Fruit fly (Drosophila melanogaster) whole organism, prepupa: ENCODE data around the gene CG6048.

Experiments
- Blimp-1 ChIP-seq: fragments of 200-800 bp; sonication (Bioruptor generic); optimal IDR thresholded peaks from 3 replicates; lab custom pipeline; 2017; ENCODE audit warnings: missing biosample characterization, missing genetic modification characterization, mild to moderate bottlenecking, moderate library complexity, missing genetic modification reagents
- CG10669 ChIP-seq: fragments of 200-800 bp; sonication (Bioruptor generic); optimal IDR thresholded peaks from 3 replicates; lab custom pipeline; 2018; ENCODE audit warnings: missing biosample characterization, mild to moderate bottlenecking, missing genetic modification characterization, moderate library complexity
- CG11762 ChIP-seq: fragments of 200-800 bp; sonication (Bioruptor generic); optimal IDR thresholded peaks from 3 replicates; lab custom pipeline; 2016; ENCODE audit warnings: missing biosample characterization, missing genetic modification characterization; ENCODE audit not compliant: insufficient read depth
- CG15336 ChIP-seq: fragments of 200-800 bp; sonication (Bioruptor generic); IDR thresholded peaks from 2 replicates; pipeline ENCODE4 v1.3.6; 2022; ENCODE audit warnings: missing biosample characterization, missing genetic modification characterization
- CG31627 ChIP-seq: fragments of 200-800 bp; sonication (Bioruptor generic); optimal IDR thresholded peaks from 3 replicates; lab custom pipeline; 2016; ENCODE audit warnings: missing biosample characterization, missing genetic modification characterization
- CG6808 ChIP-seq: fragments of 200-800 bp; sonication (Bioruptor generic); optimal IDR thresholded peaks from 3 replicates; lab custom pipeline; 2017; ENCODE audit warnings: missing biosample characterization, missing genetic modification characterization, mild to moderate bottlenecking, moderate library complexity, missing genetic modification reagents
- CG6854 ChIP-seq: fragments of 200-800 bp; sonication (Bioruptor generic); optimal IDR thresholded peaks from 2 replicates; lab custom pipeline; 2017; ENCODE audit warnings: missing biosample characterization, mild to moderate bottlenecking, missing genetic modification characterization
- Eip78C ChIP-seq: fragments of 200-800 bp; sonication (Bioruptor generic); peaks from one replicate; lab custom pipeline; 2016; ENCODE audit warnings: missing biosample characterization, missing genetic modification characterization
- Eip93F ChIP-seq: fragments of 200-800 bp; sonication (Bioruptor generic); optimal IDR thresholded peaks from 2 replicates; lab custom pipeline; 2016; ENCODE audit warnings: missing biosample characterization, mild to moderate bottlenecking, missing genetic modification characterization
- Sox102F ChIP-seq: fragments of 200-800 bp; sonication (Bioruptor generic); optimal IDR thresholded peaks from 2 replicates; lab custom pipeline; 2016; ENCODE audit warnings: missing biosample characterization, mild to moderate bottlenecking, missing genetic modification characterization
- achi ChIP-seq: fragments of 200-800 bp; sonication (Bioruptor generic); optimal IDR thresholded peaks from 3 replicates; lab custom pipeline; 2016; ENCODE audit warnings: missing biosample characterization, missing genetic modification characterization
- salr ChIP-seq, 2 experiments: fragments of 200-800 bp; sonication (Bioruptor generic); optimal IDR thresholded peaks; 3 replicates each; lab custom pipeline; 2016 to 2018; ENCODE audit warnings: missing biosample characterization in 2 of 2, missing genetic modification characterization in 2 of 2, mild to moderate bottlenecking in 1 of 2
- ss ChIP-seq, 2 experiments: fragments of 200-800 bp; sonication (Bioruptor generic); optimal IDR thresholded peaks; 2 replicates in 1 of 2; 3 replicates in 1 of 2; lab custom pipeline; 2017 to 2018; ENCODE audit warnings: mild to moderate bottlenecking in 2 of 2, missing biosample characterization in 2 of 2, missing genetic modification characterization in 2 of 2, moderate library complexity in 1 of 2
- topi ChIP-seq: fragments of 200-800 bp; sonication (Bioruptor generic); optimal IDR thresholded peaks from 3 replicates; lab custom pipeline; 2016; ENCODE audit warnings: missing biosample characterization, missing genetic modification characterization

- no peak for TF ChIP-seq CG11762
- TF ChIP-seq Eip78C (GFP tag; lab: Kevin White, UChicago) = peak; percentile 86
- TF ChIP-seq topi (GFP tag; lab: Kevin White, UChicago) = peak; percentile 40
- peak in 1 of 2 experiments; percentile 47 for TF ChIP-seq ss (GFP tag; optimal IDR thresholded peaks at IDR 0.05; lab: Kevin White, UChicago)
- TF ChIP-seq achi (GFP tag; lab: Kevin White, UChicago) = peak; percentile 38
- peak in 1 of 2 experiments; percentile 46 for TF ChIP-seq salr (GFP tag; optimal IDR thresholded peaks at IDR 0.05; lab: Kevin White, UChicago)
- peak; percentile 18 for TF ChIP-seq Sox102F (GFP tag; lab: Kevin White, UChicago)
- peak; percentile 9 for TF ChIP-seq CG10669 (GFP tag; lab: Kevin White, UChicago)
- no peak for TF ChIP-seq CG6854 (GFP tag; lab: Kevin White, UChicago)
- TF ChIP-seq Eip93F (GFP tag; lab: Kevin White, UChicago) = no peak
- TF ChIP-seq Blimp-1 (GFP tag; lab: Kevin White, UChicago) = peak; percentile 17
- peak; percentile 54 for TF ChIP-seq CG6808
- peak; percentile 25 for TF ChIP-seq CG31627 (GFP tag; lab: Kevin White, UChicago)
- TF ChIP-seq CG15336 (GFP tag; lab: Robert Waterston, UW) = peak; percentile 41
Measured at dm6 chrX:5969860-5970665, 17.7 kb downstream of the CG6048 start.
